Fruit fly (Drosophila melanogaster) whole organism, embryonic: Measurements from ENCODE around the gene PAN3.

ENCODE experiments used
- Adf1 ChIP-seq: fragments of 200-800 bp; sonication (Bioruptor generic); IDR thresholded peaks from 2 replicates; pipeline ENCODE4 v1.3.6; 2022; ENCODE audit warnings: missing biosample characterization, missing genetic modification characterization
- Awh ChIP-seq: fragments of 200-800 bp; sonication (Bioruptor generic); IDR thresholded peaks from 2 replicates; pipeline ENCODE4, ENCODE4 v1.3.6; 2022; ENCODE audit warnings: missing biosample characterization, missing genetic modification characterization
- CG10431 ChIP-seq: fragments of 200-800 bp; sonication (Bioruptor generic); optimal IDR thresholded peaks from 3 replicates; lab custom pipeline; 2018; ENCODE audit warnings: missing biosample characterization, mild to moderate bottlenecking, missing genetic modification characterization
- CG11696 ChIP-seq: fragments of 200-800 bp; sonication (Bioruptor generic); IDR thresholded peaks from 2 replicates; pipeline ENCODE4 v1.3.6; 2022; ENCODE audit warnings: missing biosample characterization, missing genetic modification characterization
- CG11723 ChIP-seq: fragments of 200-800 bp; sonication (Bioruptor generic); optimal IDR thresholded peaks from 2 replicates; lab custom pipeline; 2017; ENCODE audit warnings: missing biosample characterization, mild to moderate bottlenecking, missing genetic modification characterization
- CG12071 ChIP-seq: fragments of 200-800 bp; sonication (Bioruptor generic); optimal IDR thresholded peaks from 3 replicates; lab custom pipeline; 2018; ENCODE audit warnings: missing biosample characterization, mild to moderate bottlenecking, missing genetic modification characterization
- CG12391 ChIP-seq: fragments of 200-800 bp; sonication (Bioruptor generic); optimal IDR thresholded peaks from 3 replicates; lab custom pipeline; 2018; ENCODE audit warnings: missing biosample characterization, mild to moderate bottlenecking, missing genetic modification characterization, moderate library complexity
- CG12659 ChIP-seq: fragments of 200-800 bp; sonication (Bioruptor generic); optimal IDR thresholded peaks from 3 replicates; lab custom pipeline; 2017; ENCODE audit warnings: mild to moderate bottlenecking, missing biosample characterization, missing genetic modification reagents, missing genetic modification characterization
- CG14860 ChIP-seq: fragments of 200-800 bp; sonication (Bioruptor generic); IDR thresholded peaks from 3 replicates; pipeline ENCODE4 v1.3.6; 2022; ENCODE audit warnings: missing biosample characterization, missing genetic modification characterization; ENCODE audit not compliant: partially characterized antibody
- CG18262 ChIP-seq: fragments of 200-800 bp; optimal IDR thresholded peaks from 3 replicates; lab custom pipeline; 2019; ENCODE audit warnings: missing biosample characterization, mild to moderate bottlenecking, missing genetic modification characterization, moderate library complexity
- CG32767 ChIP-seq: fragments of 200-800 bp; sonication (Bioruptor generic); IDR thresholded peaks from 2 replicates; pipeline ENCODE4 v1.3.6; 2022; ENCODE audit warnings: missing biosample characterization, missing genetic modification characterization
- CG4730 ChIP-seq: fragments of 200-800 bp; sonication (Bioruptor generic); IDR thresholded peaks from 2 replicates; pipeline ENCODE4 v1.3.6; 2022; ENCODE audit warnings: missing biosample characterization, missing genetic modification characterization
- CG7839 ChIP-seq: fragments of 200-800 bp; sonication (Bioruptor generic); optimal IDR thresholded peaks from 3 replicates; lab custom pipeline; 2018; ENCODE audit warnings: missing biosample characterization, mild to moderate bottlenecking, missing genetic modification characterization, moderate library complexity
- CG8290 ChIP-seq, 3 experiments: fragments of 200-800 bp; sonication (Bioruptor generic); optimal IDR thresholded peaks; 2 replicates each; lab custom pipeline; 2016 to 2019; ENCODE audit warnings: missing biosample characterization in 3 of 3, missing genetic modification characterization in 3 of 3, mild to moderate bottlenecking in 2 of 3, moderate library complexity in 1 of 3
- CG9817 ChIP-seq: fragments of 200-800 bp; sonication (Bioruptor generic); optimal IDR thresholded peaks from 2 replicates; lab custom pipeline; 2018; ENCODE audit warnings: missing biosample characterization, mild to moderate bottlenecking, missing genetic modification characterization, moderate library complexity
- CG9932 ChIP-seq: fragments of 200-800 bp; sonication (Bioruptor generic); IDR thresholded peaks from 2 replicates; pipeline ENCODE4 v1.3.6; 2022; ENCODE audit warnings: missing biosample characterization, missing genetic modification characterization
- D ChIP-seq, 2 experiments: fragments of 200-800 bp in 1 of 2; fragments of >200 bp in 1 of 2; sonication (Bioruptor generic) in 1 of 2; optimal IDR thresholded peaks; 2 replicates in 1 of 2; 3 replicates in 1 of 2; lab custom pipeline; 2017; ENCODE audit warnings: mild to moderate bottlenecking in 1 of 2, missing biosample characterization in 1 of 2, missing genetic modification characterization in 1 of 2, missing genetic modification reagents in 1 of 2
- Dbx ChIP-seq: fragments of 200-800 bp; sonication (Bioruptor generic); IDR thresholded peaks from 3 replicates; pipeline ENCODE4 v1.3.6; 2022; ENCODE audit warnings: missing biosample characterization, missing genetic modification characterization
- ERR ChIP-seq: fragments of 200-800 bp; sonication (Bioruptor generic); optimal IDR thresholded peaks from 2 replicates; lab custom pipeline; 2016; ENCODE audit warnings: missing biosample characterization, missing genetic modification characterization
- GATAe ChIP-seq: fragments of 200-800 bp; sonication (Bioruptor generic); conservative IDR thresholded peaks from 2 replicates; pipeline ENCODE4 v1.3.6; 2022; ENCODE audit warnings: missing biosample characterization, missing genetic modification characterization
- Hand ChIP-seq: fragments of 200-800 bp; sonication (Bioruptor generic); optimal IDR thresholded peaks from 2 replicates; lab custom pipeline; 2017; ENCODE audit warnings: mild to moderate bottlenecking, missing biosample characterization, missing genetic modification reagents, missing genetic modification characterization
- Hr3 ChIP-seq: fragments of 200-800 bp; sonication (Bioruptor generic); optimal IDR thresholded peaks from 3 replicates; lab custom pipeline; 2016; ENCODE audit warnings: missing biosample characterization, missing genetic modification characterization
- Med ChIP-seq: fragments of 200-800 bp; sonication (Bioruptor generic); peaks from one replicate; lab custom pipeline; 2016; ENCODE audit warnings: missing biosample characterization, missing genetic modification characterization, mild to moderate bottlenecking, inconsistent platforms, moderate library complexity
- Meics ChIP-seq: fragments of 200-800 bp; sonication (Bioruptor generic); optimal IDR thresholded peaks from 2 replicates; lab custom pipeline; 2017; ENCODE audit warnings: missing biosample characterization, mild to moderate bottlenecking, missing genetic modification characterization
- Rfx ChIP-seq: fragments of 200-800 bp; sonication (Bioruptor generic); IDR thresholded peaks from 2 replicates; pipeline ENCODE4 v1.3.6; 2022; ENCODE audit warnings: missing biosample characterization, missing genetic modification characterization
- Scr ChIP-seq: fragments of 200-800 bp; sonication (Bioruptor generic); IDR thresholded peaks from 2 replicates; pipeline ENCODE4 v1.3.6; 2022; ENCODE audit warnings: missing biosample characterization, missing genetic modification characterization; ENCODE audit not compliant: partially characterized antibody
- amos ChIP-seq: fragments of 200-800 bp; sonication (Bioruptor generic); IDR thresholded peaks from 2 replicates; pipeline ENCODE4 v1.3.6; 2022; ENCODE audit warnings: missing biosample characterization, missing genetic modification characterization; ENCODE audit not compliant: partially characterized antibody
- az2 ChIP-seq: fragments of 200-800 bp; sonication (Bioruptor generic); optimal IDR thresholded peaks from 3 replicates; lab custom pipeline; 2016; ENCODE audit warnings: missing biosample characterization, missing genetic modification characterization
- br ChIP-seq: fragments of >200 bp; optimal IDR thresholded peaks from 2 replicates; lab custom pipeline; 2017
- btn ChIP-seq: fragments of 200-800 bp; sonication (Bioruptor generic); optimal IDR thresholded peaks from 2 replicates; lab custom pipeline; 2016; ENCODE audit warnings: missing biosample characterization, missing genetic modification characterization
- danr ChIP-seq: fragments of 200-800 bp; sonication (Bioruptor generic); IDR thresholded peaks from 2 replicates; pipeline ENCODE4 v1.3.6; 2022; ENCODE audit warnings: missing biosample characterization, missing genetic modification characterization
- eve ChIP-seq, 2 experiments: fragments of >200 bp; optimal IDR thresholded peaks; 2 replicates each; lab custom pipeline; 2017; ENCODE audit warnings: missing biosample characterization in 2 of 2, missing genetic modification characterization in 2 of 2
- gem ChIP-seq: fragments of 200-800 bp; sonication (Bioruptor generic); optimal IDR thresholded peaks from 2 replicates; lab custom pipeline; 2019; ENCODE audit warnings: missing biosample characterization, mild to moderate bottlenecking, missing genetic modification characterization, moderate library complexity
- gt ChIP-seq: fragments of 200-800 bp; sonication (Bioruptor generic); IDR thresholded peaks from 2 replicates; pipeline ENCODE4 v1.3.6; 2022; ENCODE audit warnings: missing biosample characterization, missing genetic modification characterization
- hkb ChIP-seq, 2 experiments: fragments of 200-800 bp in 1 of 2; fragments of >200 bp in 1 of 2; sonication (Bioruptor generic) in 1 of 2; IDR thresholded peaks in 1 of 2; optimal IDR thresholded peaks in 1 of 2; 2 replicates each; pipeline versions ENCODE4 v1.3.6 to Lab custom; 2017 to 2022; ENCODE audit warnings: missing biosample characterization in 1 of 2, missing genetic modification characterization in 1 of 2
- inv ChIP-seq: fragments of 200-800 bp; sonication (Bioruptor generic); IDR thresholded peaks from 2 replicates; pipeline ENCODE4 v1.3.6; 2022; ENCODE audit warnings: missing biosample characterization, missing genetic modification characterization; ENCODE audit not compliant: partially characterized antibody
- lab ChIP-seq: fragments of 200-800 bp; sonication (Bioruptor generic); optimal IDR thresholded peaks from 3 replicates; lab custom pipeline; 2017; ENCODE audit warnings: missing biosample characterization, missing genetic modification characterization, mild to moderate bottlenecking, moderate library complexity, missing genetic modification reagents
- nerfin-2 ChIP-seq: fragments of 200-800 bp; sonication (Bioruptor generic); IDR thresholded peaks from 2 replicates; pipeline ENCODE4 v1.3.6; 2022; ENCODE audit warnings: missing biosample characterization, missing genetic modification characterization; ENCODE audit not compliant: partially characterized antibody
- nom ChIP-seq: fragments of 200-800 bp; sonication (Bioruptor generic); optimal IDR thresholded peaks from 2 replicates; lab custom pipeline; 2017; ENCODE audit warnings: missing biosample characterization, missing genetic modification characterization, mild to moderate bottlenecking, moderate library complexity, missing genetic modification reagents
- psq ChIP-seq: fragments of 200-800 bp; sonication (Bioruptor generic); optimal IDR thresholded peaks from 2 replicates; lab custom pipeline; 2017; ENCODE audit warnings: missing biosample characterization, missing genetic modification characterization
- rib ChIP-seq: fragments of 200-800 bp; sonication (Bioruptor generic); IDR thresholded peaks from 2 replicates; pipeline ENCODE4 v1.3.6; 2022; ENCODE audit warnings: missing biosample characterization, missing genetic modification characterization
- slou ChIP-seq: fragments of 200-800 bp; sonication (Bioruptor generic); optimal IDR thresholded peaks from 3 replicates; lab custom pipeline; 2016; ENCODE audit warnings: missing biosample characterization, missing genetic modification characterization
- ssp ChIP-seq: fragments of 200-800 bp; sonication (Bioruptor generic); IDR thresholded peaks from 2 replicates; pipeline ENCODE4 v1.3.6; 2022; ENCODE audit warnings: missing biosample characterization, missing genetic modification characterization
- stc ChIP-seq: fragments of 200-800 bp; sonication (Bioruptor generic); IDR thresholded peaks from 2 replicates; pipeline ENCODE4 v1.3.6; 2022; ENCODE audit warnings: missing biosample characterization, missing genetic modification characterization
- tap ChIP-seq: fragments of 200-800 bp; optimal IDR thresholded peaks from 3 replicates; lab custom pipeline; 2019; ENCODE audit warnings: missing biosample characterization, mild to moderate bottlenecking, missing genetic modification characterization, moderate library complexity
- tna ChIP-seq: fragments of 200-800 bp; sonication (Bioruptor generic); IDR thresholded peaks from 2 replicates; pipeline ENCODE4 v1.3.6; 2022; ENCODE audit warnings: missing biosample characterization, missing genetic modification characterization; ENCODE audit not compliant: partially characterized antibody
- vvl ChIP-seq: fragments of 200-800 bp; sonication (Bioruptor generic); IDR thresholded peaks from 2 replicates; pipeline ENCODE4 v1.3.6; 2022; ENCODE audit warnings: missing biosample characterization, missing genetic modification characterization
- zen2 ChIP-seq: fragments of 200-800 bp; sonication (Bioruptor generic); IDR thresholded peaks from 3 replicates; pipeline ENCODE4 v1.3.6; 2022; ENCODE audit warnings: missing biosample characterization, missing genetic modification characterization; ENCODE audit not compliant: partially characterized antibody

PAN3 gene

dm6 chr3L:3096073-3096725 lies 25.3 kb downstream of the PAN3 start (continued):
- TF ChIP-seq nerfin-2 (GFP tag; lab: Robert Waterston, UW) (peak; percentile 92), danr (GFP tag; lab: Robert Waterston, UW) (no peak), GATAe (GFP tag; lab: Robert Waterston, UW) (no peak), az2 (GFP tag; lab: Kevin White, UChicago) (no peak), Adf1 (GFP tag; lab: Robert Waterston, UW) (no peak), eve (GFP tag; optimal IDR thresholded peaks at IDR 0.05; lab: Kevin White, UChicago) (no peak), stc (GFP tag; lab: Robert Waterston, UW) (no peak), CG14860 (GFP tag; lab: Robert Waterston, UW) (peak; percentile 87), CG11723 (GFP tag; lab: Kevin White, UChicago) (no peak), zen2 (GFP tag; lab: Robert Waterston, UW) (peak; percentile 60; the same call in 1 of the 3 replicates), gem (tag; lab: Kevin White, UChicago) (peak; percentile 44), lab (peak; percentile 60), gt (GFP tag; lab: Robert Waterston, UW) (no peak), CG9932 (peak; percentile 51), CG12391 (tag; lab: Kevin White, UChicago) (peak; percentile 53), vvl (GFP tag; lab: Robert Waterston, UW) (peak; percentile 24; the same call in 1 of the 2 replicates), D (optimal IDR thresholded peaks at IDR 0.05; lab: Kevin White, UChicago) (no peak), D (GFP tag; optimal IDR thresholded peaks at IDR 0.05; lab: Kevin White, UChicago) (no peak), CG12071 (no peak), Meics (peak; percentile 27), Hand (GFP tag; lab: Kevin White, UChicago) (peak; percentile 21), nom (no peak), Awh (0 out of 2 replicates have a peak, but pooled peaks have one; percentile 27), Rfx (GFP tag; lab: Robert Waterston, UW) (peak; percentile 42; the same call in 1 of the 2 replicates), br (lab: Kevin White, UChicago) (no peak), inv (GFP tag; lab: Robert Waterston, UW) (peak; percentile 62; the same call in 1 of the 2 replicates), CG4730 (GFP tag; lab: Robert Waterston, UW) (no peak), amos (GFP tag; lab: Robert Waterston, UW) (peak; percentile 81), CG10431 (GFP tag; lab: Kevin White, UChicago) (no peak), CG32767 (GFP tag; lab: Robert Waterston, UW) (no peak), slou (GFP tag; lab: Kevin White, UChicago) (no peak), Dbx (GFP tag; lab: Robert Waterston, UW) (0 out of 3 replicates have a peak, but pooled peaks have one; percentile 53), Hr3 (GFP tag; lab: Kevin White, UChicago) (no peak), CG7839 (tag; lab: Kevin White, UChicago) (peak; percentile 18), psq (no peak), CG18262 (tag; lab: Kevin White, UChicago) (peak; percentile 38), btn (GFP tag; lab: Kevin White, UChicago) (no peak), hkb (optimal IDR thresholded peaks at IDR 0.05; lab: Kevin White, UChicago) (no peak), hkb (GFP tag; IDR thresholded peaks at IDR 0.05; lab: Robert Waterston, UW) (peak; percentile 62; the same call in 1 of the 2 replicates), ssp (GFP tag; lab: Robert Waterston, UW) (no peak), ERR (no peak), CG8290 (GFP tag; optimal IDR thresholded peaks at IDR 0.05; lab: Kevin White, UChicago) (no peak), CG8290 (tag; optimal IDR thresholded peaks at IDR 0.05; lab: Kevin White, UChicago) (no peak), CG12659 (peak; percentile 17), tna (GFP tag; lab: Robert Waterston, UW) (peak; percentile 79), Scr (GFP tag; lab: Robert Waterston, UW) (peak; percentile 74), CG11696 (GFP tag; lab: Robert Waterston, UW) (no peak), tap (peak; percentile 14), Med (peak; percentile 26), rib (GFP tag; lab: Robert Waterston, UW) (no peak), CG9817 (tag; lab: Kevin White, UChicago) (peak; percentile 22)
